Fruit fly (Drosophila melanogaster) whole organism, embryonic: ENCODE results near the gene CG9503.
A peak's percentile ranks its signal among the peaks of the same experiment; 100 is the strongest.

Experiments used
- CG10462 ChIP-seq: fragments of 200-800 bp; sonication (Bioruptor generic); optimal IDR thresholded peaks from 2 replicates; lab custom pipeline; 2016; ENCODE audit warnings: missing biosample characterization, missing genetic modification characterization
- CG11456 ChIP-seq: fragments of 200-800 bp; sonication (Bioruptor generic); IDR thresholded peaks from 3 replicates; pipeline ENCODE4 v1.3.6; 2022; ENCODE audit warnings: missing biosample characterization, missing genetic modification characterization
- CG11504 ChIP-seq: fragments of 200-800 bp; sonication (Bioruptor generic); optimal IDR thresholded peaks from 3 replicates; lab custom pipeline; 2019; ENCODE audit warnings: missing biosample characterization, mild to moderate bottlenecking, missing genetic modification characterization, moderate library complexity
- CG12659 ChIP-seq: fragments of 200-800 bp; sonication (Bioruptor generic); optimal IDR thresholded peaks from 3 replicates; lab custom pipeline; 2017; ENCODE audit warnings: mild to moderate bottlenecking, missing biosample characterization, missing genetic modification reagents, missing genetic modification characterization
- CG13287 ChIP-seq: fragments of 200-800 bp; sonication (Bioruptor generic); IDR thresholded peaks from 2 replicates; pipeline ENCODE4 v1.3.6; 2022; ENCODE audit warnings: missing biosample characterization, missing genetic modification characterization; ENCODE audit not compliant: partially characterized antibody
- CG13424 ChIP-seq: fragments of 200-800 bp; sonication (Bioruptor generic); optimal IDR thresholded peaks from 2 replicates; lab custom pipeline; 2019; ENCODE audit warnings: missing biosample characterization, mild to moderate bottlenecking, missing genetic modification characterization, moderate library complexity
- CG13624 ChIP-seq: fragments of 200-800 bp; sonication (Bioruptor generic); optimal IDR thresholded peaks from 2 replicates; lab custom pipeline; 2016; ENCODE audit warnings: missing biosample characterization, missing genetic modification characterization
- CG16779 ChIP-seq: fragments of 200-800 bp; sonication (Bioruptor generic); IDR thresholded peaks from 2 replicates; pipeline ENCODE4 v1.3.6; 2022; ENCODE audit warnings: missing biosample characterization, missing genetic modification characterization
- CG30403 ChIP-seq: fragments of 200-800 bp; sonication (Bioruptor generic); optimal IDR thresholded peaks from 3 replicates; lab custom pipeline; 2016; ENCODE audit warnings: missing biosample characterization, missing genetic modification characterization
- CG3995 ChIP-seq: fragments of 200-800 bp; sonication (Bioruptor generic); optimal IDR thresholded peaks from 3 replicates; lab custom pipeline; 2016; ENCODE audit warnings: missing biosample characterization, missing genetic modification characterization
- CG4730 ChIP-seq: fragments of 200-800 bp; sonication (Bioruptor generic); IDR thresholded peaks from 2 replicates; pipeline ENCODE4 v1.3.6; 2022; ENCODE audit warnings: missing biosample characterization, missing genetic modification characterization
- CG6272 ChIP-seq: fragments of 200-800 bp; sonication (Bioruptor generic); IDR thresholded peaks from 2 replicates; pipeline ENCODE4 v1.3.6; 2022; ENCODE audit warnings: missing biosample characterization, missing genetic modification characterization
- CG8290 ChIP-seq, 3 experiments: fragments of 200-800 bp; sonication (Bioruptor generic); optimal IDR thresholded peaks; 2 replicates each; lab custom pipeline; 2016 to 2019; ENCODE audit warnings: missing biosample characterization in 3 of 3, missing genetic modification characterization in 3 of 3, mild to moderate bottlenecking in 2 of 3, moderate library complexity in 1 of 3
- CG8924 ChIP-seq: fragments of 200-800 bp; optimal IDR thresholded peaks from 3 replicates; lab custom pipeline; 2019; ENCODE audit warnings: missing biosample characterization, mild to moderate bottlenecking, missing genetic modification characterization, moderate library complexity
- E2f2 ChIP-seq: fragments of 200-800 bp; sonication (Bioruptor generic); IDR thresholded peaks from 2 replicates; pipeline ENCODE4 v1.3.6; 2022; ENCODE audit warnings: missing biosample characterization, missing genetic modification characterization
- HLH4C ChIP-seq: fragments of 200-800 bp; sonication (Bioruptor generic); IDR thresholded peaks from 3 replicates; pipeline ENCODE4 v1.3.6; 2022; ENCODE audit warnings: missing biosample characterization, missing genetic modification characterization; ENCODE audit not compliant: partially characterized antibody
- HmgD ChIP-seq: fragments of 200-800 bp; sonication (Bioruptor generic); optimal IDR thresholded peaks from 3 replicates; lab custom pipeline; 2016; ENCODE audit warnings: missing biosample characterization, missing genetic modification characterization
- Hmr ChIP-seq: fragments of 200-800 bp; sonication (Bioruptor generic); optimal IDR thresholded peaks from 3 replicates; lab custom pipeline; 2017; ENCODE audit warnings: mild to moderate bottlenecking, missing biosample characterization, missing genetic modification reagents, missing genetic modification characterization
- Lhr ChIP-seq: fragments of 200-800 bp; sonication (Bioruptor generic); optimal IDR thresholded peaks from 3 replicates; lab custom pipeline; 2017; ENCODE audit warnings: mild to moderate bottlenecking, missing biosample characterization, missing genetic modification reagents, missing genetic modification characterization
- Med ChIP-seq: fragments of 200-800 bp; sonication (Bioruptor generic); peaks from one replicate; lab custom pipeline; 2016; ENCODE audit warnings: missing biosample characterization, missing genetic modification characterization, mild to moderate bottlenecking, inconsistent platforms, moderate library complexity
- Myb ChIP-seq: fragments of 200-800 bp; sonication (Bioruptor generic); optimal IDR thresholded peaks from 2 replicates; lab custom pipeline; 2016; ENCODE audit warnings: missing biosample characterization, missing genetic modification characterization
- NFAT ChIP-seq: fragments of 200-800 bp; sonication (Bioruptor generic); IDR thresholded peaks from 2 replicates; pipeline ENCODE4 v1.3.6; 2022; ENCODE audit warnings: missing biosample characterization, missing genetic modification characterization
- Neu2 ChIP-seq: fragments of 200-800 bp; sonication (Bioruptor generic); optimal IDR thresholded peaks from 3 replicates; lab custom pipeline; 2016; ENCODE audit warnings: missing biosample characterization, missing genetic modification characterization, borderline replicate concordance
- Pdp1 ChIP-seq, 2 experiments: fragments of 200-800 bp; sonication (Bioruptor generic); optimal IDR thresholded peaks; 3 replicates each; lab custom pipeline; 2016; ENCODE audit warnings: missing biosample characterization in 2 of 2, missing genetic modification characterization in 2 of 2, mild to moderate bottlenecking in 1 of 2, moderate library complexity in 1 of 2
- Rfx ChIP-seq: fragments of 200-800 bp; sonication (Bioruptor generic); IDR thresholded peaks from 2 replicates; pipeline ENCODE4 v1.3.6; 2022; ENCODE audit warnings: missing biosample characterization, missing genetic modification characterization
- Scr ChIP-seq: fragments of 200-800 bp; sonication (Bioruptor generic); IDR thresholded peaks from 2 replicates; pipeline ENCODE4 v1.3.6; 2022; ENCODE audit warnings: missing biosample characterization, missing genetic modification characterization; ENCODE audit not compliant: partially characterized antibody
- Sry-β ChIP-seq: fragments of 200-800 bp; sonication (Bioruptor generic); optimal IDR thresholded peaks from 2 replicates; lab custom pipeline; 2018; ENCODE audit warnings: missing biosample characterization, mild to moderate bottlenecking, missing genetic modification characterization, moderate library complexity
- al ChIP-seq: fragments of 200-800 bp; sonication (Bioruptor generic); IDR thresholded peaks from 2 replicates; pipeline ENCODE4 v1.3.6; 2022; ENCODE audit warnings: missing biosample characterization, missing genetic modification characterization
- bbx ChIP-seq: fragments of 200-800 bp; sonication (Bioruptor generic); IDR thresholded peaks from 2 replicates; pipeline ENCODE4 v1.3.6; 2022; ENCODE audit warnings: missing biosample characterization, missing genetic modification characterization; ENCODE audit not compliant: partially characterized antibody
- da ChIP-seq: fragments of 200-800 bp; sonication (Bioruptor generic); optimal IDR thresholded peaks from 2 replicates; lab custom pipeline; 2016; ENCODE audit warnings: missing biosample characterization, missing genetic modification characterization
- inv ChIP-seq: fragments of 200-800 bp; sonication (Bioruptor generic); IDR thresholded peaks from 2 replicates; pipeline ENCODE4 v1.3.6; 2022; ENCODE audit warnings: missing biosample characterization, missing genetic modification characterization; ENCODE audit not compliant: partially characterized antibody
- kni ChIP-seq: fragments of 200-800 bp; sonication (Bioruptor generic); optimal IDR thresholded peaks from 3 replicates; lab custom pipeline; 2017; ENCODE audit warnings: mild to moderate bottlenecking, missing biosample characterization, missing genetic modification reagents, missing genetic modification characterization
- lab ChIP-seq: fragments of 200-800 bp; sonication (Bioruptor generic); optimal IDR thresholded peaks from 3 replicates; lab custom pipeline; 2017; ENCODE audit warnings: missing biosample characterization, missing genetic modification characterization, mild to moderate bottlenecking, moderate library complexity, missing genetic modification reagents
- mld ChIP-seq: fragments of 200-800 bp; sonication (Bioruptor generic); IDR thresholded peaks from 3 replicates; pipeline ENCODE4 v1.3.6; 2022; ENCODE audit warnings: missing biosample characterization, missing genetic modification characterization; ENCODE audit not compliant: partially characterized antibody
- nerfin-1 ChIP-seq: fragments of 200-800 bp; sonication (Bioruptor generic); optimal IDR thresholded peaks from 3 replicates; lab custom pipeline; 2019; ENCODE audit warnings: missing biosample characterization, mild to moderate bottlenecking, missing genetic modification characterization, moderate library complexity
- nerfin-2 ChIP-seq: fragments of 200-800 bp; sonication (Bioruptor generic); IDR thresholded peaks from 2 replicates; pipeline ENCODE4 v1.3.6; 2022; ENCODE audit warnings: missing biosample characterization, missing genetic modification characterization; ENCODE audit not compliant: partially characterized antibody
- nmo ChIP-seq: fragments of 200-800 bp; sonication (Bioruptor generic); optimal IDR thresholded peaks from 2 replicates; lab custom pipeline; 2018; ENCODE audit warnings: missing biosample characterization, mild to moderate bottlenecking, missing genetic modification characterization, moderate library complexity
- phol ChIP-seq: fragments of 200-800 bp; sonication (Bioruptor generic); optimal IDR thresholded peaks from 3 replicates; lab custom pipeline; 2018; ENCODE audit warnings: missing biosample characterization, mild to moderate bottlenecking, missing genetic modification characterization, moderate library complexity
- ro ChIP-seq: fragments of 200-800 bp; sonication (Bioruptor generic); IDR thresholded peaks from 2 replicates; pipeline ENCODE4 v1.3.6; 2022; ENCODE audit warnings: missing biosample characterization, missing genetic modification characterization
- scrt ChIP-seq: fragments of 200-800 bp; sonication (Bioruptor generic); optimal IDR thresholded peaks from 2 replicates; lab custom pipeline; 2018; ENCODE audit warnings: missing biosample characterization, mild to moderate bottlenecking, missing genetic modification characterization, moderate library complexity
- sob ChIP-seq: fragments of 200-800 bp; sonication (Bioruptor generic); IDR thresholded peaks from 2 replicates; pipeline ENCODE4 v1.3.6; 2022; ENCODE audit warnings: missing biosample characterization, missing genetic modification characterization
- sqz ChIP-seq: fragments of 200-800 bp; sonication (Bioruptor generic); optimal IDR thresholded peaks from 3 replicates; lab custom pipeline; 2018; ENCODE audit warnings: missing biosample characterization, mild to moderate bottlenecking, missing genetic modification characterization
- trem ChIP-seq: fragments of 200-800 bp; optimal IDR thresholded peaks from 3 replicates; lab custom pipeline; 2019; ENCODE audit warnings: missing biosample characterization, mild to moderate bottlenecking, missing genetic modification characterization, moderate library complexity
- zen ChIP-seq: fragments of 200-800 bp; sonication (Bioruptor generic); optimal IDR thresholded peaks from 3 replicates; lab custom pipeline; 2018; ENCODE audit warnings: missing biosample characterization, mild to moderate bottlenecking, missing genetic modification characterization, moderate library complexity
- zen2 ChIP-seq: fragments of 200-800 bp; sonication (Bioruptor generic); IDR thresholded peaks from 3 replicates; pipeline ENCODE4 v1.3.6; 2022; ENCODE audit warnings: missing biosample characterization, missing genetic modification characterization; ENCODE audit not compliant: partially characterized antibody
- zfh1 ChIP-seq: fragments of 200-800 bp; sonication (Bioruptor generic); IDR thresholded peaks from 3 replicates; pipeline ENCODE4 v1.3.6; 2022; ENCODE audit warnings: missing biosample characterization, missing genetic modification characterization

CG9503 gene

DNA sequence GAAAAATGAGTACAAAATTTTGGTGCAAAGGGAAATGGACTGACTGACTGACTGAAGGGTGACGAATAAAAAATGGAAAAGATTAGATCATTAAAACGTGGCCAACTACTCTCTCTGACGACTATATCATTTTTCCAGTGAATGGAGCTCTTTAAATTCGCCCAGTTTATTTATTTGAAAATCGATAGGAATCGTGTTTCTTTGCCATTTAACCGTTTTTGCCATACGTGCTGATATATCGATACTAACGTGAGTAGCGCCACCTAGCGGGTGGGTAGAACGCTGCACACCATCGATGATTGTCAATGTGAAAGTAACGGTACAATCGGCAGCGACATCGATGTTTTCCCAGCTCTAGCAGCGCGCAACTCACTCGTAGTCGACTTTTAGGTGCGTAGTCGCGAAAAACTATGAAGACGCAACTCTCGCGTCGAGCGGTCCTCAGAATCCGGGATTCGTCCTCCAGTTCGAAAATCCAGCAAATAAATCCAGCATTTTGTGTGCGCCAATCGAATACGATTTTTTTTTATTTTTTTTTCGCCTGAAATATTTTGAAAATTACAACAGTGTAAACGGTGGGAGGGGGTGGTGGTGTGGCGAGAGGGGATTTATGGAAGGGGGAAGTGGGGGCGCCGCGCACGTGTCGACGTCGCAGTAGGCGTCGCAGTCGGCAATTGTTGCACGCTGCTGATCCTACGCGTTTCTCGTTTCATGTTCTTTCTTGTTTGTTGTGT is 31.9 kb upstream of the CG9503 start, which contains the start of the genes CG9030 and eag (continued):
- no peak for TF ChIP-seq Sry-β (GFP tag; lab: Kevin White, UChicago)
- TF ChIP-seq CG11504 (tag; lab: Kevin White, UChicago), result peak; percentile 36
- peak; percentile 17 for TF ChIP-seq zen (tag; lab: Kevin White, UChicago)
- peak; percentile 29 for TF ChIP-seq phol (tag; lab: Kevin White, UChicago)
- TF ChIP-seq Hmr (GFP tag; lab: Kevin White, UChicago), result peak; percentile 56
- TF ChIP-seq lab (GFP tag; lab: Kevin White, UChicago), result peak; percentile 10
- TF ChIP-seq CG30403, result peak; percentile 6
- peak; percentile 27 for TF ChIP-seq CG13624 (GFP tag; lab: Kevin White, UChicago)
- 0 out of 2 replicates have a peak, but pooled peaks have one; percentile 55 for TF ChIP-seq CG16779 (GFP tag; lab: Robert Waterston, UW)
- peak in 1 of 2 experiments; percentile 14 for TF ChIP-seq Pdp1 (GFP tag; optimal IDR thresholded peaks at IDR 0.05; lab: Kevin White, UChicago)
- TF ChIP-seq nerfin-2 (GFP tag; lab: Robert Waterston, UW), result peak; percentile 78
- no peak for TF ChIP-seq sqz (GFP tag; lab: Kevin White, UChicago)
- TF ChIP-seq HLH4C (GFP tag; lab: Robert Waterston, UW), result peak; percentile 88
- TF ChIP-seq scrt (GFP tag; lab: Kevin White, UChicago), result peak; percentile 33
- TF ChIP-seq CG4730, result no peak
- peak; percentile 57 for TF ChIP-seq CG3995 (GFP tag; lab: Kevin White, UChicago)
- TF ChIP-seq CG8290 (GFP tag; optimal IDR thresholded peaks at IDR 0.05; lab: Kevin White, UChicago), result peak; percentile 99
- TF ChIP-seq CG8290 (tag; optimal IDR thresholded peaks at IDR 0.05; lab: Kevin White, UChicago), result peak; percentile 94 to 100
- peak; percentile 88 for TF ChIP-seq bbx (GFP tag; lab: Robert Waterston, UW)
- TF ChIP-seq CG13424 (tag; lab: Kevin White, UChicago), result no peak
- peak; percentile 87 for TF ChIP-seq inv (GFP tag; lab: Robert Waterston, UW)
- TF ChIP-seq CG10462 (GFP tag; lab: Kevin White, UChicago), result peak; percentile 84
- peak; percentile 94 for TF ChIP-seq CG13287 (GFP tag; lab: Robert Waterston, UW)
- TF ChIP-seq CG6272 (GFP tag; lab: Robert Waterston, UW), result 0 out of 2 replicates have a peak, but pooled peaks have one; percentile 38
- TF ChIP-seq Med (GFP tag; lab: Kevin White, UChicago), result peak; percentile 88
- TF ChIP-seq kni (GFP tag; lab: Kevin White, UChicago), result no peak
- TF ChIP-seq Scr (GFP tag; lab: Robert Waterston, UW), result peak; percentile 82
- peak; percentile 85 for TF ChIP-seq E2f2 (GFP tag; lab: Robert Waterston, UW)
- peak; percentile 59; the same call in 2 of the 3 replicates for TF ChIP-seq CG11456 (GFP tag; lab: Robert Waterston, UW)
- TF ChIP-seq Rfx, result peak; percentile 54
- 0 out of 2 replicates have a peak, but pooled peaks have one; percentile 6 for TF ChIP-seq al
- TF ChIP-seq HmgD (GFP tag; lab: Kevin White, UChicago), result peak; percentile 12
- TF ChIP-seq zen2 (GFP tag; lab: Robert Waterston, UW), result peak; percentile 66; the same call in 1 of the 3 replicates
- no peak for TF ChIP-seq NFAT (GFP tag; lab: Robert Waterston, UW)
- no peak for TF ChIP-seq CG8924
- peak; percentile 23 for TF ChIP-seq CG12659
- TF ChIP-seq mld, result 0 out of 3 replicates have a peak, but pooled peaks have one; percentile 42
- TF ChIP-seq trem (tag; lab: Kevin White, UChicago), result peak; percentile 11
- TF ChIP-seq nerfin-1 (tag; lab: Kevin White, UChicago), result no peak
- TF ChIP-seq zfh1 (GFP tag; lab: Robert Waterston, UW), result peak; percentile 37; the same call in 1 of the 3 replicates
- peak; percentile 76 for TF ChIP-seq Lhr (GFP tag; lab: Kevin White, UChicago)
- peak; percentile 24 for TF ChIP-seq nmo (GFP tag; lab: Kevin White, UChicago)
- TF ChIP-seq sob (GFP tag; lab: Robert Waterston, UW), result peak; percentile 48; the same call in 1 of the 2 replicates
- peak; percentile 94 for TF ChIP-seq Myb
- TF ChIP-seq da (GFP tag; lab: Kevin White, UChicago), result no peak
- TF ChIP-seq Neu2 (GFP tag; lab: Kevin White, UChicago), result peak; percentile 87
- no peak for TF ChIP-seq ro (GFP tag; lab: Robert Waterston, UW)
